Fruit fly (Drosophila melanogaster) whole organism, embryonic: ENCODE data around the gene Ts.

Experiments used
- Abd-B ChIP-seq: fragments of 200-800 bp; sonication (Bioruptor generic); optimal IDR thresholded peaks from 2 replicates; lab custom pipeline; 2018; ENCODE audit warnings: missing biosample characterization, mild to moderate bottlenecking, missing genetic modification characterization, moderate library complexity
- Aef1 ChIP-seq: fragments of 200-800 bp; sonication (Bioruptor generic); IDR thresholded peaks from 3 replicates; pipeline ENCODE4 v1.3.6; 2022; ENCODE audit warnings: missing biosample characterization, missing genetic modification characterization
- Bgb ChIP-seq: fragments of 200-800 bp; sonication (Bioruptor generic); IDR thresholded peaks from 2 replicates; pipeline ENCODE4 v1.3.6; 2022; ENCODE audit warnings: missing biosample characterization, missing genetic modification characterization; ENCODE audit not compliant: partially characterized antibody
- CG10209 ChIP-seq: fragments of 200-800 bp; sonication (Bioruptor generic); optimal IDR thresholded peaks from 3 replicates; lab custom pipeline; 2017; ENCODE audit warnings: missing biosample characterization, mild to moderate bottlenecking, missing genetic modification characterization, missing genetic modification reagents
- CG10321 ChIP-seq: fragments of 200-800 bp; sonication (Bioruptor generic); IDR thresholded peaks from 2 replicates; pipeline ENCODE4 v1.3.6; 2022; ENCODE audit warnings: missing biosample characterization, missing genetic modification characterization
- CG10979 ChIP-seq: fragments of 200-800 bp; sonication (Bioruptor generic); optimal IDR thresholded peaks from 2 replicates; lab custom pipeline; 2018; ENCODE audit warnings: missing biosample characterization, mild to moderate bottlenecking, missing genetic modification characterization, moderate library complexity
- CG11695 ChIP-seq: fragments of 200-800 bp; sonication (Bioruptor generic); IDR thresholded peaks from 3 replicates; pipeline ENCODE4 v1.3.6; 2022; ENCODE audit warnings: missing biosample characterization, missing genetic modification characterization
- CG11723 ChIP-seq: fragments of 200-800 bp; sonication (Bioruptor generic); optimal IDR thresholded peaks from 2 replicates; lab custom pipeline; 2017; ENCODE audit warnings: missing biosample characterization, mild to moderate bottlenecking, missing genetic modification characterization
- CG12071 ChIP-seq: fragments of 200-800 bp; sonication (Bioruptor generic); optimal IDR thresholded peaks from 3 replicates; lab custom pipeline; 2018; ENCODE audit warnings: missing biosample characterization, mild to moderate bottlenecking, missing genetic modification characterization
- CG12942 ChIP-seq: fragments of 200-800 bp; sonication (Bioruptor generic); optimal IDR thresholded peaks from 3 replicates; lab custom pipeline; 2016; ENCODE audit warnings: missing biosample characterization, missing genetic modification characterization
- CG13296 ChIP-seq: fragments of 200-800 bp; sonication (Bioruptor generic); optimal IDR thresholded peaks from 3 replicates; lab custom pipeline; 2018; ENCODE audit warnings: missing biosample characterization, mild to moderate bottlenecking, missing genetic modification characterization
- CG16863 ChIP-seq: fragments of 200-800 bp; sonication (Bioruptor generic); optimal IDR thresholded peaks from 3 replicates; lab custom pipeline; 2016; ENCODE audit warnings: missing biosample characterization, missing genetic modification characterization
- CG17568 ChIP-seq: fragments of 200-800 bp; sonication (Bioruptor generic); optimal IDR thresholded peaks from 2 replicates; lab custom pipeline; 2018; ENCODE audit warnings: missing biosample characterization, mild to moderate bottlenecking, missing genetic modification characterization, moderate library complexity
- CG34224 ChIP-seq: fragments of 200-800 bp; sonication (Bioruptor generic); IDR thresholded peaks from 3 replicates; pipeline ENCODE4 v1.3.6; 2022; ENCODE audit warnings: missing biosample characterization, missing genetic modification characterization; ENCODE audit not compliant: partially characterized antibody
- CG34376 ChIP-seq: fragments of 200-800 bp; sonication (Bioruptor generic); optimal IDR thresholded peaks from 2 replicates; lab custom pipeline; 2018; ENCODE audit warnings: missing biosample characterization, mild to moderate bottlenecking, missing genetic modification characterization
- CG3847 ChIP-seq: fragments of 200-800 bp; sonication (Bioruptor generic); IDR thresholded peaks from 2 replicates; pipeline ENCODE4 v1.3.6; 2022; ENCODE audit warnings: missing biosample characterization, missing genetic modification characterization
- CG4707 ChIP-seq: fragments of 200-800 bp; sonication (Bioruptor generic); optimal IDR thresholded peaks from 2 replicates; lab custom pipeline; 2018; ENCODE audit warnings: missing biosample characterization, mild to moderate bottlenecking, missing genetic modification characterization, moderate library complexity
- CG4854 ChIP-seq: fragments of 200-800 bp; sonication (Bioruptor generic); optimal IDR thresholded peaks from 2 replicates; lab custom pipeline; 2016; ENCODE audit warnings: missing biosample characterization, missing genetic modification characterization, inconsistent platforms
- CG6272 ChIP-seq: fragments of 200-800 bp; sonication (Bioruptor generic); IDR thresholded peaks from 2 replicates; pipeline ENCODE4 v1.3.6; 2022; ENCODE audit warnings: missing biosample characterization, missing genetic modification characterization
- CG8388 ChIP-seq: fragments of 200-800 bp; sonication (Bioruptor generic); optimal IDR thresholded peaks from 2 replicates; lab custom pipeline; 2019; ENCODE audit warnings: missing biosample characterization, mild to moderate bottlenecking, missing genetic modification characterization, moderate library complexity
- CG9876 ChIP-seq: fragments of 200-800 bp; sonication (Bioruptor generic); optimal IDR thresholded peaks from 2 replicates; lab custom pipeline; 2016; ENCODE audit warnings: missing biosample characterization, missing genetic modification characterization
- Dip2 ChIP-seq: fragments of 200-800 bp; sonication (Bioruptor generic); IDR thresholded peaks from 2 replicates; pipeline ENCODE4 v1.3.6; 2022; ENCODE audit warnings: missing biosample characterization, missing genetic modification characterization
- Fer1 ChIP-seq: fragments of 200-800 bp; sonication (Bioruptor generic); optimal IDR thresholded peaks from 2 replicates; lab custom pipeline; 2017; ENCODE audit warnings: missing biosample characterization, mild to moderate bottlenecking, missing genetic modification characterization
- Hr3 ChIP-seq: fragments of 200-800 bp; sonication (Bioruptor generic); optimal IDR thresholded peaks from 3 replicates; lab custom pipeline; 2016; ENCODE audit warnings: missing biosample characterization, missing genetic modification characterization
- Lhr ChIP-seq: fragments of 200-800 bp; sonication (Bioruptor generic); optimal IDR thresholded peaks from 3 replicates; lab custom pipeline; 2017; ENCODE audit warnings: mild to moderate bottlenecking, missing biosample characterization, missing genetic modification reagents, missing genetic modification characterization
- NFAT ChIP-seq: fragments of 200-800 bp; sonication (Bioruptor generic); IDR thresholded peaks from 2 replicates; pipeline ENCODE4 v1.3.6; 2022; ENCODE audit warnings: missing biosample characterization, missing genetic modification characterization
- Nf-YC ChIP-seq: fragments of 200-800 bp; optimal IDR thresholded peaks from 3 replicates; lab custom pipeline; 2019; ENCODE audit warnings: missing biosample characterization, mild to moderate bottlenecking, missing genetic modification characterization, moderate library complexity
- Trl ChIP-seq, 3 experiments: fragments of >200 bp in 2 of 3; fragments of 200-800 bp in 1 of 3; sonication (Bioruptor generic) in 1 of 3; optimal IDR thresholded peaks; 2 replicates in 1 of 3; 3 replicates in 2 of 3; lab custom pipeline; 2016 to 2017; ENCODE audit warnings: missing biosample characterization in 1 of 3, missing genetic modification characterization in 1 of 3
- Usf ChIP-seq: fragments of 200-800 bp; sonication (Bioruptor generic); optimal IDR thresholded peaks from 2 replicates; lab custom pipeline; 2017; ENCODE audit warnings: missing genotype, missing biosample characterization, missing genetic modification characterization
- ash1 ChIP-seq: fragments of 200-800 bp; sonication (Bioruptor generic); optimal IDR thresholded peaks from 2 replicates; lab custom pipeline; 2018; ENCODE audit warnings: missing biosample characterization, mild to moderate bottlenecking, missing genetic modification characterization
- danr ChIP-seq: fragments of 200-800 bp; sonication (Bioruptor generic); IDR thresholded peaks from 2 replicates; pipeline ENCODE4 v1.3.6; 2022; ENCODE audit warnings: missing biosample characterization, missing genetic modification characterization
- emc ChIP-seq: fragments of 200-800 bp; sonication (Bioruptor generic); optimal IDR thresholded peaks from 2 replicates; lab custom pipeline; 2016; ENCODE audit warnings: missing biosample characterization, missing genetic modification characterization
- gt ChIP-seq: fragments of 200-800 bp; sonication (Bioruptor generic); IDR thresholded peaks from 2 replicates; pipeline ENCODE4 v1.3.6; 2022; ENCODE audit warnings: missing biosample characterization, missing genetic modification characterization
- hb ChIP-seq: fragments of 200-800 bp; sonication (Bioruptor generic); IDR thresholded peaks from 3 replicates; pipeline ENCODE4 v1.3.6; 2022; ENCODE audit warnings: missing biosample characterization, missing genetic modification characterization; ENCODE audit not compliant: partially characterized antibody
- hth ChIP-seq: fragments of >200 bp; optimal IDR thresholded peaks from 2 replicates; lab custom pipeline; 2017; ENCODE audit warnings: inconsistent platforms
- knrl ChIP-seq: fragments of 200-800 bp; sonication (Bioruptor generic); IDR thresholded peaks from 3 replicates; pipeline ENCODE4 v1.3.6; 2022; ENCODE audit warnings: missing biosample characterization, missing genetic modification characterization; ENCODE audit not compliant: partially characterized antibody
- lmd ChIP-seq: fragments of 200-800 bp; sonication (Bioruptor generic); IDR thresholded peaks from 2 replicates; pipeline ENCODE4 v1.3.6; 2022; ENCODE audit warnings: missing biosample characterization, missing genetic modification characterization
- maf-S ChIP-seq: fragments of 200-800 bp; sonication (Bioruptor generic); optimal IDR thresholded peaks from 2 replicates; lab custom pipeline; 2016; ENCODE audit warnings: missing biosample characterization, missing genetic modification characterization
- mld ChIP-seq: fragments of 200-800 bp; sonication (Bioruptor generic); IDR thresholded peaks from 3 replicates; pipeline ENCODE4 v1.3.6; 2022; ENCODE audit warnings: missing biosample characterization, missing genetic modification characterization; ENCODE audit not compliant: partially characterized antibody
- peb ChIP-seq: fragments of 200-800 bp; sonication (Bioruptor generic); IDR thresholded peaks from 2 replicates; pipeline ENCODE4 v1.3.6; 2022; ENCODE audit warnings: missing biosample characterization, missing genetic modification characterization
- row ChIP-seq: fragments of 200-800 bp; sonication (Bioruptor generic); IDR thresholded peaks from 3 replicates; pipeline ENCODE4 v1.3.6; 2022; ENCODE audit warnings: missing biosample characterization, missing genetic modification characterization
- schlank ChIP-seq: fragments of 200-800 bp; sonication (Bioruptor generic); optimal IDR thresholded peaks from 2 replicates; lab custom pipeline; 2018; ENCODE audit warnings: missing biosample characterization, mild to moderate bottlenecking, missing genetic modification characterization
- slou ChIP-seq: fragments of 200-800 bp; sonication (Bioruptor generic); optimal IDR thresholded peaks from 3 replicates; lab custom pipeline; 2016; ENCODE audit warnings: missing biosample characterization, missing genetic modification characterization
- sug ChIP-seq: fragments of 200-800 bp; optimal IDR thresholded peaks from 2 replicates; lab custom pipeline; 2019; ENCODE audit warnings: missing biosample characterization, mild to moderate bottlenecking, missing genetic modification characterization, moderate library complexity
- tio ChIP-seq: fragments of 200-800 bp; sonication (Bioruptor generic); optimal IDR thresholded peaks from 2 replicates; lab custom pipeline; 2017; ENCODE audit warnings: missing biosample characterization, missing genetic modification characterization, inconsistent platforms
- toy ChIP-seq: fragments of 200-800 bp; sonication (Bioruptor generic); IDR thresholded peaks from 2 replicates; pipeline ENCODE4 v1.3.6; 2022; ENCODE audit warnings: missing biosample characterization, missing genetic modification characterization
- twi ChIP-seq: fragments of 200-800 bp; optimal IDR thresholded peaks from 2 replicates; lab custom pipeline; 2019; ENCODE audit warnings: missing biosample characterization, mild to moderate bottlenecking, missing genetic modification characterization, moderate library complexity
- vfl ChIP-seq: fragments of 200-800 bp; sonication (Bioruptor generic); optimal IDR thresholded peaks from 2 replicates; lab custom pipeline; 2016; ENCODE audit warnings: missing biosample characterization, missing genetic modification characterization
- wek ChIP-seq: fragments of 200-800 bp; sonication (Bioruptor generic); optimal IDR thresholded peaks from 3 replicates; lab custom pipeline; 2018; ENCODE audit warnings: missing biosample characterization, mild to moderate bottlenecking, missing genetic modification characterization, moderate library complexity

Ts gene

dm6 chr2L:2987681-2988381 lies 18.4 kb upstream of the Ts start, which contains the start of the genes Chd1 and Bem46 (continued):
- TF ChIP-seq hb (GFP tag; lab: Robert Waterston, UW) (no peak), twi (peak; percentile 81), CG34224 (GFP tag; lab: Robert Waterston, UW) (no peak; the same call in 2 of the 3 replicates), CG6272 (peak; percentile 81), Abd-B (GFP tag; lab: Kevin White, UChicago) (peak; percentile 92), Hr3 (GFP tag; lab: Kevin White, UChicago) (peak; percentile 92), NFAT (GFP tag; lab: Robert Waterston, UW) (peak; percentile 66), CG17568 (GFP tag; lab: Kevin White, UChicago) (no peak), CG34376 (GFP tag; lab: Kevin White, UChicago) (no peak), maf-S (peak; percentile 61), slou (GFP tag; lab: Kevin White, UChicago) (peak; percentile 82), Trl (optimal IDR thresholded peaks at IDR 0.05; lab: Kevin White, UChicago) (no peak), Trl (GFP tag; optimal IDR thresholded peaks at IDR 0.05; lab: Kevin White, UChicago) (peak; percentile 58), lmd (peak; percentile 90), Fer1 (GFP tag; lab: Kevin White, UChicago) (peak; percentile 72), emc (GFP tag; lab: Kevin White, UChicago) (peak; percentile 51), CG16863 (peak; percentile 50), CG3847 (GFP tag; lab: Robert Waterston, UW) (peak; percentile 86), Bgb (GFP tag; lab: Robert Waterston, UW) (no peak), CG13296 (GFP tag; lab: Kevin White, UChicago) (peak; percentile 84), CG8388 (GFP tag; lab: Kevin White, UChicago) (peak; percentile 91), gt (0 out of 2 replicates have a peak, but pooled peaks have one; percentile 28), knrl (GFP tag; lab: Robert Waterston, UW) (0 out of 3 replicates have a peak, but pooled peaks have one; percentile 23), toy (GFP tag; lab: Robert Waterston, UW) (no peak), Lhr (GFP tag; lab: Kevin White, UChicago) (no peak), CG10979 (tag; lab: Kevin White, UChicago) (peak; percentile 77), CG12942 (GFP tag; lab: Kevin White, UChicago) (peak; percentile 88), vfl (peak; percentile 73), ash1 (GFP tag; lab: Kevin White, UChicago) (no peak), Aef1 (GFP tag; lab: Robert Waterston, UW) (peak; percentile 90), row (GFP tag; lab: Robert Waterston, UW) (peak; percentile 95), sug (tag; lab: Kevin White, UChicago) (peak; percentile 89), CG12071 (GFP tag; lab: Kevin White, UChicago) (peak; percentile 14), CG9876 (peak; percentile 16), CG10321 (GFP tag; lab: Robert Waterston, UW) (peak; percentile 33; the same call in 1 of the 2 replicates), mld (no peak), danr (GFP tag; lab: Robert Waterston, UW) (peak; percentile 74; the same call in 1 of the 2 replicates), peb (0 out of 2 replicates have a peak, but pooled peaks have one; percentile 47), tio (GFP tag; lab: Kevin White, UChicago) (no peak), Dip2 (GFP tag; lab: Robert Waterston, UW) (no peak), Nf-YC (tag; lab: Kevin White, UChicago) (peak; percentile 83), wek (GFP tag; lab: Kevin White, UChicago) (no peak), CG11723 (no peak), CG10209 (GFP tag; lab: Kevin White, UChicago) (peak; percentile 83), CG4854 (peak; percentile 64), CG11695 (GFP tag; lab: Robert Waterston, UW) (peak; percentile 76), CG4707 (GFP tag; lab: Kevin White, UChicago) (no peak), schlank (tag; lab: Kevin White, UChicago) (peak; percentile 51), Usf (GFP tag; lab: Kevin White, UChicago) (peak; percentile 84), hth (lab: Kevin White, UChicago) (no peak)
